Worm (Caenorhabditis elegans): ENCODE data around the gene mak-2.

DNA sequence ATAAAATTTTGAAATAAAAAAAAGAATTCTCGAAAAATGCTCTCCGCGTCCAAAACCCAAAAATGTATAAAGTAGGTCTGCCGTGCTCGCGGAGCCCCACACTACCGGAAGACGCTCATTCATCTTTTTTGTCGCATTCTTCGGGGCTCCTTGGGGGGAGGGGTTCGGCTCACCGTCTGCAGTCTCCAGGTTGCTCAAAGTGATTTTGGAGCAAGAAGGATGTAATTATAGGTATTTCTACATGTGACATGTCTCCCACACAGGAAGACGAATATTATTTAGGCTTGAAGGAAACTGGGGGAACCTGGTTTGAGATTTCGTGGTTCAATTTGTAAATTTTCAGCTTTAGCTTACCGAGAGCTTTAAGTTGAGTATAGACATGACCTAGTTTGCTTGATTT is 50.6 kb downstream of the mak-2 start, which contains the start of gene F58H7.1:
- TF ChIP-seq fos-1 (tag; optimal IDR thresholded peaks at IDR 0.05): no peak
- TF ChIP-seq mdl-1 (tag; optimal IDR thresholded peaks at IDR 0.05): no peak
- no peak for TF ChIP-seq unc-62 (GFP tag; optimal IDR thresholded peaks at IDR 0.05 in 1 of 2)
- no peak for TF ChIP-seq unc-62 (tag; optimal IDR thresholded peaks at IDR 0.05)
- TF ChIP-seq nhr-28 (tag; optimal IDR thresholded peaks at IDR 0.05): no peak
- no peak for TF ChIP-seq set-16 (GFP tag; IDR thresholded peaks at IDR 0.05)
- TF ChIP-seq nhr-76 (tag; optimal IDR thresholded peaks at IDR 0.05): no peak
- TF ChIP-seq lim-7 (GFP tag; IDR thresholded peaks at IDR 0.05): no peak
- TF ChIP-seq rbr-2 (tag; optimal IDR thresholded peaks at IDR 0.05): no peak
